Fruit fly (Drosophila melanogaster): ENCODE measurements around the gene Nup133.
A peak's percentile ranks its signal among the peaks of the same experiment; 100 is the strongest.

Nup133 gene

dm6 chr3R:22668622-22669021 lies 21.8 kb upstream of the Nup133 start (continued):
- TF ChIP-seq ham (GFP tag; IDR thresholded peaks at IDR 0.05) = no peak
- no peak for TF ChIP-seq CG7556 (GFP tag; optimal IDR thresholded peaks at IDR 0.05)
- no peak for TF ChIP-seq CG15601 (tag; optimal IDR thresholded peaks at IDR 0.05)
- TF ChIP-seq CG10274 (GFP tag; optimal IDR thresholded peaks at IDR 0.05) = no peak
- TF ChIP-seq Lhr (GFP tag; optimal IDR thresholded peaks at IDR 0.05) = no peak
- TF ChIP-seq Dref (GFP tag; IDR thresholded peaks at IDR 0.05) = no peak
- TF ChIP-seq CG12236 (GFP tag; optimal IDR thresholded peaks at IDR 0.05) = no peak
- 0 out of 2 replicates have a peak, but pooled peaks have one; percentile 31 for TF ChIP-seq CG1024 (GFP tag; IDR thresholded peaks at IDR 0.05)
- TF ChIP-seq CG14014 (GFP tag; IDR thresholded peaks at IDR 0.05) = no peak
- TF ChIP-seq zen2 (GFP tag; IDR thresholded peaks at IDR 0.05; ENCODE audit: partially characterized antibody) = no peak
- peak; percentile 18 for TF ChIP-seq CG9727 (GFP tag; optimal IDR thresholded peaks at IDR 0.05)
- no peak for TF ChIP-seq vnd (GFP tag; IDR thresholded peaks at IDR 0.05; ENCODE audit: partially characterized antibody)
- no peak for TF ChIP-seq CHES-1-like (GFP tag; optimal IDR thresholded peaks at IDR 0.05)
- TF ChIP-seq CG9876 (GFP tag; optimal IDR thresholded peaks at IDR 0.05) = no peak
- no peak for TF ChIP-seq sr (GFP tag; IDR thresholded peaks at IDR 0.05)
- no peak for TF ChIP-seq gt (GFP tag; IDR thresholded peaks at IDR 0.05)
- peak; percentile 9 for TF ChIP-seq PHDP (tag; optimal IDR thresholded peaks at IDR 0.05)
- 0 out of 2 replicates have a peak, but pooled peaks have one; percentile 48 for TF ChIP-seq CG32767 (GFP tag; IDR thresholded peaks at IDR 0.05)
- no peak for TF ChIP-seq Hmr (GFP tag; optimal IDR thresholded peaks at IDR 0.05)
- no peak for TF ChIP-seq HmgD (GFP tag; optimal IDR thresholded peaks at IDR 0.05)
- no peak for TF ChIP-seq emc (GFP tag; optimal IDR thresholded peaks at IDR 0.05)
- TF ChIP-seq CG17361 (GFP tag; IDR thresholded peaks at IDR 0.05) = 0 out of 3 replicates have a peak, but pooled peaks have one; percentile 22
- no peak for TF ChIP-seq CG17359 (tag; optimal IDR thresholded peaks at IDR 0.05)
- no peak for TF ChIP-seq CG9215 (GFP tag; IDR thresholded peaks at IDR 0.05)
- TF ChIP-seq CTCF (GFP tag; optimal IDR thresholded peaks at IDR 0.05) = no peak
- 0 out of 2 replicates have a peak, but pooled peaks have one; percentile 22 for TF ChIP-seq E2f1 (GFP tag; IDR thresholded peaks at IDR 0.05)
- no peak for TF ChIP-seq CG8281 (tag; optimal IDR thresholded peaks at IDR 0.05)
- TF ChIP-seq CG16779 (GFP tag; IDR thresholded peaks at IDR 0.05) = no peak
- TF ChIP-seq CG13296 (GFP tag; optimal IDR thresholded peaks at IDR 0.05) = no peak
- TF ChIP-seq CG11696 (GFP tag; IDR thresholded peaks at IDR 0.05) = 0 out of 2 replicates have a peak, but pooled peaks have one; percentile 12
- TF ChIP-seq CG10565 (GFP tag; optimal IDR thresholded peaks at IDR 0.05) = no peak
- TF ChIP-seq pho (GFP tag; optimal IDR thresholded peaks at IDR 0.05) = no peak
- no peak for TF ChIP-seq CG15011 (GFP tag; optimal IDR thresholded peaks at IDR 0.05)
- TF ChIP-seq Pdp1 (GFP tag; optimal IDR thresholded peaks at IDR 0.05) = no peak
- TF ChIP-seq dmrt99B (tag; optimal IDR thresholded peaks at IDR 0.05) = no peak
- TF ChIP-seq fd96Cb (tag; optimal IDR thresholded peaks at IDR 0.05) = no peak
- no peak; the same call in 1 of the 2 replicates for TF ChIP-seq Nf-YA (GFP tag; IDR thresholded peaks at IDR 0.05)
- TF ChIP-seq exex (tag; optimal IDR thresholded peaks at IDR 0.05) = no peak
- no peak for TF ChIP-seq sna (GFP tag; IDR thresholded peaks at IDR 0.05; ENCODE audit: partially characterized antibody)
- TF ChIP-seq BtbVII (GFP tag; optimal IDR thresholded peaks at IDR 0.05) = no peak
- TF ChIP-seq wor (GFP tag; IDR thresholded peaks at IDR 0.05) = 0 out of 2 replicates have a peak, but pooled peaks have one; percentile 34
- no peak for TF ChIP-seq Ets97D (GFP tag; optimal IDR thresholded peaks at IDR 0.05)
- peak; percentile 55 for TF ChIP-seq sisA (GFP tag; IDR thresholded peaks at IDR 0.05)
- TF ChIP-seq gcm (GFP tag; optimal IDR thresholded peaks at IDR 0.05) = no peak
- peak in 1 of 2 experiments; percentile 28 for TF ChIP-seq dpn (GFP tag; optimal IDR thresholded peaks at IDR 0.05)
- TF ChIP-seq lov (optimal IDR thresholded peaks at IDR 0.05) = no peak
- TF ChIP-seq lov (GFP tag; IDR thresholded peaks at IDR 0.05) = no peak
- no peak for TF ChIP-seq kay (GFP tag; optimal IDR thresholded peaks at IDR 0.05)
- TF ChIP-seq ssp (GFP tag; IDR thresholded peaks at IDR 0.05) = no peak
- TF ChIP-seq zfh2 (GFP tag; optimal IDR thresholded peaks at IDR 0.05) = no peak
- no peak for TF ChIP-seq pita (GFP tag; optimal IDR thresholded peaks at IDR 0.05)
- no peak for TF ChIP-seq Lim3 (GFP tag; IDR thresholded peaks at IDR 0.05)
